Worm (Caenorhabditis elegans): ENCODE measurements around the gene hog-1.
A peak's percentile ranks its signal among the peaks of the same experiment; 100 is the strongest.

The hog-1 gene

ce11 chrX:5852113-5852512 lies 1.9 kb downstream of the hog-1 start:
- TF ChIP-seq ceh-39 (tag; optimal IDR thresholded peaks at IDR 0.05) (no peak), unc-62 (GFP tag; optimal IDR thresholded peaks at IDR 0.05) (no peak)

- TF ChIP-seq nhr-76 (tag; optimal IDR thresholded peaks at IDR 0.05) = no peak
- TF ChIP-seq M03D4.4 (tag; optimal IDR thresholded peaks at IDR 0.05) = no peak
- no peak for TF ChIP-seq bed-3 (GFP tag; optimal IDR thresholded peaks at IDR 0.05)
- TF ChIP-seq cnd-1 (tag; optimal IDR thresholded peaks at IDR 0.05) = no peak
- TF ChIP-seq mab-5 (tag; optimal IDR thresholded peaks at IDR 0.05) = no peak
- TF ChIP-seq unc-62 (GFP tag; optimal IDR thresholded peaks at IDR 0.05) = no peak
- no peak for TF ChIP-seq ceh-39 (tag; optimal IDR thresholded peaks at IDR 0.05)
- TF ChIP-seq ceh-83 (GFP tag; optimal IDR thresholded peaks at IDR 0.05) = no peak
- TF ChIP-seq hlh-1 (tag; optimal IDR thresholded peaks at IDR 0.05) = no peak
- TF ChIP-seq sptf-1 (tag; optimal IDR thresholded peaks at IDR 0.05) = no peak
- no peak for TF ChIP-seq lin-13 (tag; optimal IDR thresholded peaks at IDR 0.05)
- TF ChIP-seq nhr-12 (tag; optimal IDR thresholded peaks at IDR 0.05) = no peak
- TF ChIP-seq tbx-8 (GFP tag; optimal IDR thresholded peaks at IDR 0.05) = no peak
- TF ChIP-seq flh-1 (GFP tag; optimal IDR thresholded peaks at IDR 0.05) = no peak
Measured at ce11 chrX:5850472-5850871, 3.6 kb downstream of the hog-1 start.

- TF ChIP-seq cnd-1 (tag; optimal IDR thresholded peaks at IDR 0.05) (no peak), elt-1 (tag; optimal IDR thresholded peaks at IDR 0.05; ENCODE audit: borderline replicate concordance, insufficient read depth) (no peak), bed-3 (GFP tag; optimal IDR thresholded peaks at IDR 0.05) (no peak), ham-2 (GFP tag; optimal IDR thresholded peaks at IDR 0.05) (no peak)
Measured at ce11 chrX:5848703-5849102, 5.4 kb downstream of the hog-1 start, which contains the start of gene atat-2. atat-2 (plus strand) TSS chrX:5849100.

- TF ChIP-seq ces-1 (GFP tag; optimal IDR thresholded peaks at IDR 0.05) = peak; percentile 36
- TF ChIP-seq snpc-4 (tag; optimal IDR thresholded peaks at IDR 0.05) = no peak
Measured at ce11 chrX:5847268-5847667, 6.8 kb downstream of the hog-1 start.

ce11 chrX:5841060-5841642 lies 12.9 kb downstream of the hog-1 start, which contains the start of gene puf-9:
puf-9 (plus strand) TSS chrX:5841592.
- TF ChIP-seq hlh-1 (tag; optimal IDR thresholded peaks at IDR 0.05) = peak; percentile 87
- no peak for TF ChIP-seq blmp-1 (tag; optimal IDR thresholded peaks at IDR 0.05)
- TF ChIP-seq ceh-83 (GFP tag; optimal IDR thresholded peaks at IDR 0.05) = no peak
- peak; percentile 15 for TF ChIP-seq nhr-76 (tag; optimal IDR thresholded peaks at IDR 0.05)
- TF ChIP-seq mab-5 (tag; optimal IDR thresholded peaks at IDR 0.05) = peak; percentile 9
- TF ChIP-seq mls-2 (tag; optimal IDR thresholded peaks at IDR 0.05) = peak; percentile 86
- TF ChIP-seq nhr-237 (tag; optimal IDR thresholded peaks at IDR 0.05) = peak; percentile 94
- TF ChIP-seq flh-1 (GFP tag; optimal IDR thresholded peaks at IDR 0.05) = no peak
- TF ChIP-seq snpc-4 (tag; optimal IDR thresholded peaks at IDR 0.05) = no peak
- TF ChIP-seq lin-32 (GFP tag; optimal IDR thresholded peaks at IDR 0.05) = no peak
- TF ChIP-seq sptf-1 (tag; optimal IDR thresholded peaks at IDR 0.05) = peak; percentile 82
- peak; percentile 85 for TF ChIP-seq lsy-2 (tag; optimal IDR thresholded peaks at IDR 0.05)
- no peak for TF ChIP-seq ceh-43 (GFP tag; optimal IDR thresholded peaks at IDR 0.05)
- peak; percentile 55 for TF ChIP-seq ham-2 (GFP tag; optimal IDR thresholded peaks at IDR 0.05)
- TF ChIP-seq unc-62 (GFP tag; optimal IDR thresholded peaks at IDR 0.05) = peak; percentile 93
- TF ChIP-seq ces-1 (GFP tag; optimal IDR thresholded peaks at IDR 0.05) = peak; percentile 53
- TF ChIP-seq tbx-8 (GFP tag; optimal IDR thresholded peaks at IDR 0.05) = peak; percentile 64
- no peak for TF ChIP-seq nhr-28 (tag; optimal IDR thresholded peaks at IDR 0.05)
- peak; percentile 98 for TF ChIP-seq pha-4 (tag; optimal IDR thresholded peaks at IDR 0.05)
- TF ChIP-seq bed-3 (GFP tag; optimal IDR thresholded peaks at IDR 0.05) = no peak
- TF ChIP-seq cnd-1 (tag; optimal IDR thresholded peaks at IDR 0.05) = peak; percentile 79
- TF ChIP-seq ztf-11 (tag; optimal IDR thresholded peaks at IDR 0.05) = peak; percentile 80
- peak; percentile 83 for TF ChIP-seq drap-1 (GFP tag; optimal IDR thresholded peaks at IDR 0.05)
- no peak for TF ChIP-seq sem-2 (GFP tag; optimal IDR thresholded peaks at IDR 0.05)
- peak; percentile 68 for TF ChIP-seq nhr-2 (tag; optimal IDR thresholded peaks at IDR 0.05)
- peak; percentile 93 for TF ChIP-seq lin-13 (tag; optimal IDR thresholded peaks at IDR 0.05)
- peak; percentile 77 for TF ChIP-seq elt-3 (tag; optimal IDR thresholded peaks at IDR 0.05)
- peak; percentile 95 for TF ChIP-seq ceh-39 (tag; optimal IDR thresholded peaks at IDR 0.05)
- TF ChIP-seq mep-1 (tag; optimal IDR thresholded peaks at IDR 0.05) = peak; percentile 99
- TF ChIP-seq elt-1 (tag; optimal IDR thresholded peaks at IDR 0.05; ENCODE audit: borderline replicate concordance, insufficient read depth) = peak; percentile 58
- TF ChIP-seq M03D4.4 (tag; optimal IDR thresholded peaks at IDR 0.05) = peak; percentile 36
- peak; percentile 32 for TF ChIP-seq nhr-12 (tag; optimal IDR thresholded peaks at IDR 0.05)
- TF ChIP-seq unc-120 (tag; optimal IDR thresholded peaks at IDR 0.05; ENCODE audit: poor library complexity, severe bottlenecking) = peak; percentile 82
- TF ChIP-seq unc-39 (tag; optimal IDR thresholded peaks at IDR 0.05) = peak; percentile 80
- peak; percentile 61 for TF ChIP-seq zip-8 (tag; optimal IDR thresholded peaks at IDR 0.05)
